Fruit fly (Drosophila melanogaster) whole organism: ENCODE measurements around the gene CG15483.

Source experiments
- CG8478 ChIP-seq: fragments of >200 bp; optimal IDR thresholded peaks from 2 replicates; lab custom pipeline; 2018; ENCODE audit warnings: inconsistent platforms
- EcR ChIP-seq, 2 experiments: fragments of >200 bp; optimal IDR thresholded peaks; 2 replicates each; lab custom pipeline; 2017; ENCODE audit warnings: missing biosample characterization in 2 of 2, missing genetic modification characterization in 2 of 2, missing genetic modification reagents in 2 of 2
- pan ChIP-seq: fragments of >200 bp; optimal IDR thresholded peaks from 2 replicates; lab custom pipeline; 2017
- psq ChIP-seq: fragments of >200 bp; optimal IDR thresholded peaks from 2 replicates; lab custom pipeline; 2017

- TF ChIP-seq CG8478: no peak
- TF ChIP-seq psq (lab: Kevin White, UChicago): no peak
- no peak for TF ChIP-seq pan (lab: Kevin White, UChicago)
- no peak for TF ChIP-seq EcR (GFP tag; optimal IDR thresholded peaks at IDR 0.05; lab: Kevin White, UChicago)
These were observed 11.6 kb downstream of the CG15483 start for dm6 chr2L:12750060-12750459.
